Fruit fly (Drosophila melanogaster): Measurements from ENCODE around the gene Cluap1.

Cluap1 gene

DNA sequence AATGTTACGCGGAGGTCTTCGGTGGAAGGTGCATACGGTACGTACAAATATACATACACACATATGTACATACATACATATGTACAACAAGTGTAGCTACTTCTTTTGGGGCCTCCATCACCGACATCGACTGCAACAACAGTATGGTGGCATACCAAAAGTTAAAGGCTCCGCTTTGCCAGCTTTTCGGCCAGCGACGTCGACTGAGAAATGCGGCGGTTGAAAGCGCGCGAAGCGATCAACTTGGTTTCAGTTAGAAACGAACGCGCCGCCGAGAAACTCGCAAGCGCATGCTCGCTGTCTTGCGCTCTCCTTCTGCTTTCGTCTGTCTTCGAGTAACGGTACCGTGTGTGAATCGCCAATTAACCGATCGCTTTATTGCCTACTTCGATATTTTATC is 29.2 kb downstream of the Cluap1 start, which contains the start of gene CG17600 (continued):
- no peak for TF ChIP-seq CG10431 (GFP tag; optimal IDR thresholded peaks at IDR 0.05)
- peak; percentile 97 for TF ChIP-seq CG15601 (tag; optimal IDR thresholded peaks at IDR 0.05)
- no peak for TF ChIP-seq seq (GFP tag; IDR thresholded peaks at IDR 0.05)
- no peak for TF ChIP-seq Bteb2 (GFP tag; optimal IDR thresholded peaks at IDR 0.05)
- TF ChIP-seq Deaf1 (tag; optimal IDR thresholded peaks at IDR 0.05), result peak; percentile 39
- no peak for TF ChIP-seq amos (GFP tag; IDR thresholded peaks at IDR 0.05; ENCODE audit: partially characterized antibody)
- TF ChIP-seq dpn (GFP tag; optimal IDR thresholded peaks at IDR 0.05), result no peak
- TF ChIP-seq CG15269 (tag; optimal IDR thresholded peaks at IDR 0.05), result peak; percentile 36
- TF ChIP-seq ro (GFP tag; IDR thresholded peaks at IDR 0.05), result no peak
- no peak for TF ChIP-seq BtbVII (GFP tag; optimal IDR thresholded peaks at IDR 0.05)
- TF ChIP-seq cg (GFP tag; optimal IDR thresholded peaks at IDR 0.05), result no peak
- TF ChIP-seq tll (GFP tag; optimal IDR thresholded peaks at IDR 0.05), result no peak
- no peak for TF ChIP-seq CG1792 (GFP tag; optimal IDR thresholded peaks at IDR 0.05)
- TF ChIP-seq kni (GFP tag; optimal IDR thresholded peaks at IDR 0.05), result no peak
- TF ChIP-seq CG13296 (GFP tag; optimal IDR thresholded peaks at IDR 0.05), result no peak
- no peak for TF ChIP-seq odd (GFP tag; optimal IDR thresholded peaks at IDR 0.05)
- TF ChIP-seq tna (GFP tag; IDR thresholded peaks at IDR 0.05; ENCODE audit: partially characterized antibody), result no peak

DNA sequence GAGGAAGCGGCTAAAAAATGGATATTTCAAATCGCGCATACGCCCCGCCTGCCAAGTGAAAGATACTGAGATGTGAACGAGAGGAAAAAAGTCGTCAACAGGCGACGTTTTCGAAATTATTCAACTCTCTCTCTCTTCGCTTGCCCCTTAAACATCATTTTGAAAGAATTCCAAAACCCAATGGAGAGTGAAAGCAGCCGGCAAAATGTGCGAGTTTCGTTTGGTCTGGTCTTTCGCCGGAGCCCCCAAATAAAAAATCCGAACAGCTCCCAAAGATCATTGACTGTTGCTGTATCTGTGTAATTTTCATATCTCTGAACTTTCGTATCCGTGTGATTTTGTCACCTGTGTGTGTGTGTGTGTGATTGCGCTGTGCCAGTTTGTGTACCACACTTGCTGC is 32.1 kb downstream of the Cluap1 start:
- TF ChIP-seq shn (GFP tag; optimal IDR thresholded peaks at IDR 0.05), result no peak
- peak; percentile 55 for TF ChIP-seq cg (GFP tag; optimal IDR thresholded peaks at IDR 0.05)
- no peak for TF ChIP-seq Dll (GFP tag; IDR thresholded peaks at IDR 0.05; ENCODE audit: partially characterized antibody)
- no peak for TF ChIP-seq CG14441 (GFP tag; IDR thresholded peaks at IDR 0.05)
- TF ChIP-seq ci (GFP tag; IDR thresholded peaks at IDR 0.05), result 0 out of 3 replicates have a peak, but pooled peaks have one; percentile 9
- TF ChIP-seq Ada2b (GFP tag; IDR thresholded peaks at IDR 0.05), result no peak
- peak; percentile 25 for TF ChIP-seq CG12769 (tag; optimal IDR thresholded peaks at IDR 0.05)
- TF ChIP-seq CG43689 (GFP tag; IDR thresholded peaks at IDR 0.05), result no peak
- TF ChIP-seq emc (GFP tag; optimal IDR thresholded peaks at IDR 0.05), result no peak
- TF ChIP-seq Blimp-1 (GFP tag; optimal IDR thresholded peaks at IDR 0.05), result peak; percentile 86
- no peak for TF ChIP-seq CG16815 (GFP tag; optimal IDR thresholded peaks at IDR 0.05)
- TF ChIP-seq CG8478 (optimal IDR thresholded peaks at IDR 0.05), result no peak
- TF ChIP-seq CG34224 (GFP tag; IDR thresholded peaks at IDR 0.05; ENCODE audit: partially characterized antibody), result no peak
- TF ChIP-seq sima (GFP tag; optimal IDR thresholded peaks at IDR 0.05), result no peak
- no peak for TF ChIP-seq CG17328 (GFP tag; IDR thresholded peaks at IDR 0.05)
- no peak for TF ChIP-seq CG3281 (GFP tag; optimal IDR thresholded peaks at IDR 0.05)
- no peak for TF ChIP-seq ap (GFP tag; IDR thresholded peaks at IDR 0.05)
- no peak for TF ChIP-seq Hand (GFP tag; optimal IDR thresholded peaks at IDR 0.05)
- no peak for TF ChIP-seq grn (GFP tag; optimal IDR thresholded peaks at IDR 0.05)
- TF ChIP-seq CG17802 (tag; optimal IDR thresholded peaks at IDR 0.05), result no peak
- no peak for TF ChIP-seq Stat92E (GFP tag; optimal IDR thresholded peaks at IDR 0.05)
- no peak for TF ChIP-seq unc-4 (GFP tag; IDR thresholded peaks at IDR 0.05; ENCODE audit: partially characterized antibody)
- TF ChIP-seq CG14965 (GFP tag; optimal IDR thresholded peaks at IDR 0.05; ENCODE audit: borderline replicate concordance), result no peak
- no peak for TF ChIP-seq CG8089 (GFP tag; optimal IDR thresholded peaks at IDR 0.05)
- TF ChIP-seq CG42726 (GFP tag; IDR thresholded peaks at IDR 0.05; ENCODE audit: partially characterized antibody), result no peak
- no peak for TF ChIP-seq gfzf (GFP tag; optimal IDR thresholded peaks at IDR 0.05)
- TF ChIP-seq vfl (GFP tag; optimal IDR thresholded peaks at IDR 0.05), result no peak
- peak; percentile 6 for TF ChIP-seq Deaf1 (tag; optimal IDR thresholded peaks at IDR 0.05)
- no peak for TF ChIP-seq MESR4 (GFP tag; optimal IDR thresholded peaks at IDR 0.05)
- TF ChIP-seq stwl (tag; optimal IDR thresholded peaks at IDR 0.05), result no peak

Data from whole organism, embryonic.